Fruit fly (Drosophila melanogaster) whole organism, embryonic: ENCODE data around the gene CG5541.

Source experiments
- ATbp ChIP-seq: fragments of 200-800 bp; sonication (Bioruptor generic); optimal IDR thresholded peaks from 2 replicates; lab custom pipeline; 2017; ENCODE audit warnings: missing biosample characterization, mild to moderate bottlenecking, missing genetic modification characterization, missing genetic modification reagents
- BEAF-32 ChIP-seq: fragments of 200-800 bp; sonication (Bioruptor generic); optimal IDR thresholded peaks from 3 replicates; lab custom pipeline; 2017; ENCODE audit warnings: missing biosample characterization, missing genetic modification characterization, mild to moderate bottlenecking, moderate library complexity, missing genetic modification reagents
- C15 ChIP-seq: fragments of 200-800 bp; sonication (Bioruptor generic); IDR thresholded peaks from 3 replicates; pipeline ENCODE4 v1.3.6; 2022; ENCODE audit warnings: missing biosample characterization, missing genetic modification characterization
- CG12744 ChIP-seq: fragments of 200-800 bp; sonication (Bioruptor generic); optimal IDR thresholded peaks from 2 replicates; lab custom pipeline; 2016; ENCODE audit warnings: missing biosample characterization, missing genetic modification characterization
- CG13296 ChIP-seq: fragments of 200-800 bp; sonication (Bioruptor generic); optimal IDR thresholded peaks from 3 replicates; lab custom pipeline; 2018; ENCODE audit warnings: missing biosample characterization, mild to moderate bottlenecking, missing genetic modification characterization
- CG14965 ChIP-seq: fragments of 200-800 bp; sonication (Bioruptor generic); optimal IDR thresholded peaks from 2 replicates; lab custom pipeline; 2016; ENCODE audit warnings: missing biosample characterization, missing genetic modification characterization, borderline replicate concordance
- CG1603 ChIP-seq: fragments of 200-800 bp; sonication (Bioruptor generic); optimal IDR thresholded peaks from 2 replicates; lab custom pipeline; 2019; ENCODE audit warnings: missing biosample characterization, mild to moderate bottlenecking, missing genetic modification characterization, moderate library complexity
- CG16779 ChIP-seq: fragments of 200-800 bp; sonication (Bioruptor generic); IDR thresholded peaks from 2 replicates; pipeline ENCODE4 v1.3.6; 2022; ENCODE audit warnings: missing biosample characterization, missing genetic modification characterization
- CG17612 ChIP-seq: fragments of 200-800 bp; sonication (Bioruptor generic); IDR thresholded peaks from 2 replicates; pipeline ENCODE4 v1.3.6; 2022; ENCODE audit warnings: missing biosample characterization, missing genetic modification characterization
- CG17802 ChIP-seq: fragments of 200-800 bp; sonication (Bioruptor generic); optimal IDR thresholded peaks from 2 replicates; lab custom pipeline; 2018; ENCODE audit warnings: missing biosample characterization, mild to moderate bottlenecking, missing genetic modification characterization, moderate library complexity
- CG2129 ChIP-seq: fragments of 200-800 bp; sonication (Bioruptor generic); IDR thresholded peaks from 2 replicates; pipeline ENCODE4 v1.3.6; 2022; ENCODE audit warnings: missing biosample characterization, missing genetic modification characterization; ENCODE audit not compliant: partially characterized antibody
- CG31365 ChIP-seq: fragments of 200-800 bp; sonication (Bioruptor generic); optimal IDR thresholded peaks from 2 replicates; lab custom pipeline; 2018; ENCODE audit warnings: missing biosample characterization, mild to moderate bottlenecking, missing genetic modification characterization
- CG33557 ChIP-seq: fragments of 200-800 bp; sonication (Bioruptor generic); optimal IDR thresholded peaks from 2 replicates; lab custom pipeline; 2019; ENCODE audit warnings: missing biosample characterization, mild to moderate bottlenecking, missing genetic modification characterization, moderate library complexity
- CG3838 ChIP-seq: fragments of 200-800 bp; sonication (Bioruptor generic); optimal IDR thresholded peaks from 3 replicates; lab custom pipeline; 2016; ENCODE audit warnings: missing biosample characterization, missing genetic modification characterization
- CG43689 ChIP-seq: fragments of 200-800 bp; sonication (Bioruptor generic); IDR thresholded peaks from 2 replicates; pipeline ENCODE4 v1.3.6; 2022; ENCODE audit warnings: missing biosample characterization, missing genetic modification characterization
- CG5245 ChIP-seq: fragments of 200-800 bp; sonication (Bioruptor generic); optimal IDR thresholded peaks from 3 replicates; lab custom pipeline; 2016; ENCODE audit warnings: missing biosample characterization, missing genetic modification characterization
- CG6765 ChIP-seq: fragments of 200-800 bp; sonication (Bioruptor generic); optimal IDR thresholded peaks from 3 replicates; lab custom pipeline; 2017; ENCODE audit warnings: missing biosample characterization, mild to moderate bottlenecking, missing genetic modification characterization
- CG8924 ChIP-seq: fragments of 200-800 bp; optimal IDR thresholded peaks from 3 replicates; lab custom pipeline; 2019; ENCODE audit warnings: missing biosample characterization, mild to moderate bottlenecking, missing genetic modification characterization, moderate library complexity
- CG9727 ChIP-seq: fragments of 200-800 bp; sonication (Bioruptor generic); optimal IDR thresholded peaks from 3 replicates; lab custom pipeline; 2017; ENCODE audit warnings: missing biosample characterization, mild to moderate bottlenecking, missing genetic modification characterization
- CoRest ChIP-seq: fragments of 200-800 bp; sonication (Bioruptor generic); optimal IDR thresholded peaks from 3 replicates; lab custom pipeline; 2018; ENCODE audit warnings: missing biosample characterization, mild to moderate bottlenecking, missing genetic modification characterization, moderate library complexity
- D ChIP-seq, 2 experiments: fragments of 200-800 bp in 1 of 2; fragments of >200 bp in 1 of 2; sonication (Bioruptor generic) in 1 of 2; optimal IDR thresholded peaks; 2 replicates in 1 of 2; 3 replicates in 1 of 2; lab custom pipeline; 2017; ENCODE audit warnings: mild to moderate bottlenecking in 1 of 2, missing biosample characterization in 1 of 2, missing genetic modification characterization in 1 of 2, missing genetic modification reagents in 1 of 2
- Dbx ChIP-seq: fragments of 200-800 bp; sonication (Bioruptor generic); IDR thresholded peaks from 3 replicates; pipeline ENCODE4 v1.3.6; 2022; ENCODE audit warnings: missing biosample characterization, missing genetic modification characterization
- E2f2 ChIP-seq: fragments of 200-800 bp; sonication (Bioruptor generic); IDR thresholded peaks from 2 replicates; pipeline ENCODE4 v1.3.6; 2022; ENCODE audit warnings: missing biosample characterization, missing genetic modification characterization
- Ets65A ChIP-seq: fragments of 200-800 bp; sonication (Bioruptor generic); peaks from one replicate; lab custom pipeline; 2016; ENCODE audit warnings: missing biosample characterization, missing genetic modification characterization
- H2.0 ChIP-seq: fragments of 200-800 bp; sonication (Bioruptor generic); IDR thresholded peaks from 2 replicates; pipeline ENCODE4 v1.3.6; 2022; ENCODE audit warnings: missing biosample characterization, missing genetic modification characterization
- Hand ChIP-seq: fragments of 200-800 bp; sonication (Bioruptor generic); optimal IDR thresholded peaks from 2 replicates; lab custom pipeline; 2017; ENCODE audit warnings: mild to moderate bottlenecking, missing biosample characterization, missing genetic modification reagents, missing genetic modification characterization
- Hmx ChIP-seq: fragments of 200-800 bp; sonication (Bioruptor generic); optimal IDR thresholded peaks from 2 replicates; lab custom pipeline; 2016; ENCODE audit warnings: missing biosample characterization, missing genetic modification characterization
- Hr3 ChIP-seq: fragments of 200-800 bp; sonication (Bioruptor generic); optimal IDR thresholded peaks from 3 replicates; lab custom pipeline; 2016; ENCODE audit warnings: missing biosample characterization, missing genetic modification characterization
- Hr39 ChIP-seq: fragments of >200 bp; optimal IDR thresholded peaks from 2 replicates; lab custom pipeline; 2017
- Med ChIP-seq: fragments of 200-800 bp; sonication (Bioruptor generic); peaks from one replicate; lab custom pipeline; 2016; ENCODE audit warnings: missing biosample characterization, missing genetic modification characterization, mild to moderate bottlenecking, inconsistent platforms, moderate library complexity
- NC2α ChIP-seq: fragments of 200-800 bp; sonication (Bioruptor generic); optimal IDR thresholded peaks from 2 replicates; lab custom pipeline; 2016; ENCODE audit warnings: missing biosample characterization, missing genetic modification characterization
- NFAT ChIP-seq: fragments of 200-800 bp; sonication (Bioruptor generic); IDR thresholded peaks from 2 replicates; pipeline ENCODE4 v1.3.6; 2022; ENCODE audit warnings: missing biosample characterization, missing genetic modification characterization
- Pdp1 ChIP-seq, 2 experiments: fragments of 200-800 bp; sonication (Bioruptor generic); optimal IDR thresholded peaks; 3 replicates each; lab custom pipeline; 2016; ENCODE audit warnings: missing biosample characterization in 2 of 2, missing genetic modification characterization in 2 of 2, mild to moderate bottlenecking in 1 of 2, moderate library complexity in 1 of 2
- Sin3A ChIP-seq: fragments of >200 bp; optimal IDR thresholded peaks from 2 replicates; lab custom pipeline; 2018
- Spps ChIP-seq: fragments of 200-800 bp; sonication (Bioruptor generic); optimal IDR thresholded peaks from 2 replicates; lab custom pipeline; 2018; ENCODE audit warnings: missing biosample characterization, mild to moderate bottlenecking, missing genetic modification characterization
- Sry-δ ChIP-seq: fragments of 200-800 bp; sonication (Bioruptor generic); optimal IDR thresholded peaks from 2 replicates; lab custom pipeline; 2016; ENCODE audit warnings: missing biosample characterization, missing genetic modification characterization
- ash1 ChIP-seq: fragments of 200-800 bp; sonication (Bioruptor generic); optimal IDR thresholded peaks from 2 replicates; lab custom pipeline; 2018; ENCODE audit warnings: missing biosample characterization, mild to moderate bottlenecking, missing genetic modification characterization
- dysf ChIP-seq: fragments of 200-800 bp; sonication (Bioruptor generic); IDR thresholded peaks from 3 replicates; pipeline ENCODE4 v1.3.6; 2022; ENCODE audit warnings: missing biosample characterization, missing genetic modification characterization
- exex ChIP-seq: fragments of 200-800 bp; sonication (Bioruptor generic); optimal IDR thresholded peaks from 4 replicates; lab custom pipeline; 2018; ENCODE audit warnings: missing biosample characterization, mild to moderate bottlenecking, missing genetic modification characterization, moderate library complexity
- grau ChIP-seq: fragments of 200-800 bp; optimal IDR thresholded peaks from 3 replicates; lab custom pipeline; 2019; ENCODE audit warnings: missing biosample characterization, mild to moderate bottlenecking, missing genetic modification characterization, moderate library complexity
- jigr1 ChIP-seq: fragments of 200-800 bp; sonication (Bioruptor generic); IDR thresholded peaks from 3 replicates; pipeline ENCODE4 v1.3.6; 2022; ENCODE audit warnings: missing biosample characterization, missing genetic modification characterization
- p53 ChIP-seq: fragments of 200-800 bp; sonication (Bioruptor generic); optimal IDR thresholded peaks from 2 replicates; lab custom pipeline; 2016; ENCODE audit warnings: missing biosample characterization, missing genetic modification characterization
- pb ChIP-seq: fragments of 200-800 bp; sonication (Bioruptor generic); optimal IDR thresholded peaks from 3 replicates; lab custom pipeline; 2016; ENCODE audit warnings: missing biosample characterization, missing genetic modification characterization
- pnt ChIP-seq: fragments of 200-800 bp; sonication (Bioruptor generic); optimal IDR thresholded peaks from 3 replicates; lab custom pipeline; 2016; ENCODE audit warnings: missing biosample characterization, missing genetic modification characterization
- sqz ChIP-seq: fragments of 200-800 bp; sonication (Bioruptor generic); optimal IDR thresholded peaks from 3 replicates; lab custom pipeline; 2018; ENCODE audit warnings: missing biosample characterization, mild to moderate bottlenecking, missing genetic modification characterization
- tap ChIP-seq: fragments of 200-800 bp; optimal IDR thresholded peaks from 3 replicates; lab custom pipeline; 2019; ENCODE audit warnings: missing biosample characterization, mild to moderate bottlenecking, missing genetic modification characterization, moderate library complexity
- trh ChIP-seq: fragments of 200-800 bp; sonication (Bioruptor generic); optimal IDR thresholded peaks from 2 replicates; lab custom pipeline; 2016; ENCODE audit warnings: missing biosample characterization, missing genetic modification characterization
- ttk ChIP-seq: fragments of 200-800 bp; sonication (Bioruptor generic); IDR thresholded peaks from 2 replicates; pipeline ENCODE4 v2.1.2; 2022; ENCODE audit warnings: missing biosample characterization, missing genetic modification characterization
- vvl ChIP-seq: fragments of 200-800 bp; sonication (Bioruptor generic); IDR thresholded peaks from 2 replicates; pipeline ENCODE4 v1.3.6; 2022; ENCODE audit warnings: missing biosample characterization, missing genetic modification characterization
- wek ChIP-seq: fragments of 200-800 bp; sonication (Bioruptor generic); optimal IDR thresholded peaks from 3 replicates; lab custom pipeline; 2018; ENCODE audit warnings: missing biosample characterization, mild to moderate bottlenecking, missing genetic modification characterization, moderate library complexity

CG5541 gene

dm6 chrX:15063404-15064062, 19.6 kb downstream of the CG5541 start, which contains the start of the genes hiw and ND-B18 (continued):
- TF ChIP-seq NC2α (GFP tag; lab: Kevin White, UChicago) (no peak), CG12744 (no peak), Hr39 (no peak), Dbx (GFP tag; lab: Robert Waterston, UW) (peak; percentile 45; the same call in 1 of the 3 replicates), vvl (GFP tag; lab: Robert Waterston, UW) (0 out of 2 replicates have a peak, but pooled peaks have one; percentile 12), Ets65A (GFP tag; lab: Kevin White, UChicago) (peak; percentile 91), Spps (tag; lab: Kevin White, UChicago) (no peak), C15 (GFP tag; lab: Robert Waterston, UW) (no peak), grau (tag; lab: Kevin White, UChicago) (peak; percentile 11), pnt (GFP tag; lab: Kevin White, UChicago) (no peak), jigr1 (GFP tag; lab: Robert Waterston, UW) (no peak), Hmx (GFP tag; lab: Kevin White, UChicago) (no peak), CG8924 (tag; lab: Kevin White, UChicago) (peak; percentile 21), CG17612 (GFP tag; lab: Robert Waterston, UW) (no peak), Sin3A (peak; percentile 36), CG17802 (no peak), D (optimal IDR thresholded peaks at IDR 0.05; lab: Kevin White, UChicago) (no peak), D (GFP tag; optimal IDR thresholded peaks at IDR 0.05; lab: Kevin White, UChicago) (no peak), Hr3 (GFP tag; lab: Kevin White, UChicago) (peak; percentile 2), ash1 (GFP tag; lab: Kevin White, UChicago) (no peak), Hand (GFP tag; lab: Kevin White, UChicago) (no peak), CG16779 (GFP tag; lab: Robert Waterston, UW) (no peak), ATbp (no peak), H2.0 (GFP tag; lab: Robert Waterston, UW) (no peak), CG2129 (GFP tag; lab: Robert Waterston, UW) (no peak), CoRest (peak; percentile 47), Sry-δ (GFP tag; lab: Kevin White, UChicago) (peak; percentile 26), tap (no peak), wek (GFP tag; lab: Kevin White, UChicago) (no peak), trh (GFP tag; lab: Kevin White, UChicago) (no peak), E2f2 (GFP tag; lab: Robert Waterston, UW) (peak; percentile 69), CG6765 (no peak), CG14965 (GFP tag; lab: Kevin White, UChicago) (no peak), BEAF-32 (GFP tag; lab: Kevin White, UChicago) (peak; percentile 36), NFAT (no peak), exex (tag; lab: Kevin White, UChicago) (no peak), CG13296 (GFP tag; lab: Kevin White, UChicago) (no peak), dysf (GFP tag; lab: Robert Waterston, UW) (no peak), CG1603 (tag; lab: Kevin White, UChicago) (peak; percentile 70), sqz (GFP tag; lab: Kevin White, UChicago) (no peak), Pdp1 (GFP tag; optimal IDR thresholded peaks at IDR 0.05; lab: Kevin White, UChicago) (peak in 1 of 2 experiments; percentile 93), CG9727 (peak; percentile 26), CG43689 (GFP tag; lab: Robert Waterston, UW) (no peak), p53 (GFP tag; lab: Kevin White, UChicago) (peak; percentile 13), CG5245 (GFP tag; lab: Kevin White, UChicago) (no peak), CG31365 (tag; lab: Kevin White, UChicago) (no peak), CG3838 (GFP tag; lab: Kevin White, UChicago) (no peak), ttk (GFP tag; lab: Robert Waterston, UW) (no peak), CG33557 (GFP tag; lab: Kevin White, UChicago) (no peak), pb (GFP tag; lab: Kevin White, UChicago) (no peak), Med (peak; percentile 82)
